Worm (Caenorhabditis elegans): ENCODE results near the gene tbx-39.

DNA sequence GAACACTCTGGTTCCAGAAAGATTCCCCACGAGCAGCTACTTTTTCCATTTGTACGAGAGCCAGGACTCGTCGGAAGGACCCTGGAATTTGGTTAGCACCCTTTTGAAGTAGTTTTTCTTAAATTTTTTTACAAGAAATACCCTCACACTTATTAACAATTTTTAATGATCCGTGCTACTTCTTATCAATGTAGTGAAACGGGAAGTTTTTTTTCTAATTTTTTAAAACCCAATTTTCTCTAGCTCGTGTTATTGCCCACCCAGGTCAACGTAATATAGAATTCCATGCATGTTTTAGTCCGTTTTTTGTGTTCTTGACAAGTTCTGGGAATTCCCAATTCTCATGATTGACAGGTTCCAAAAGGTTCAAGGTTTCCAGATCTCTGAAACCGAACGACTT, 38.2 kb downstream of the tbx-39 start:
- TF ChIP-seq mxl-3 (GFP tag; optimal IDR thresholded peaks at IDR 0.05) (no peak), egl-27 (tag; optimal IDR thresholded peaks at IDR 0.05) (no peak), ceh-82 (tag; optimal IDR thresholded peaks at IDR 0.05) (no peak), fkh-10 (GFP tag; optimal IDR thresholded peaks at IDR 0.05) (no peak), mdt-29 (GFP tag; IDR thresholded peaks at IDR 0.05) (no peak), lin-39 (tag; optimal IDR thresholded peaks at IDR 0.05) (no peak), unc-62 (GFP tag; optimal IDR thresholded peaks at IDR 0.05 in 1 of 2) (peak in 1 of 2 experiments; percentile 64), unc-62 (tag; optimal IDR thresholded peaks at IDR 0.05) (no peak), vab-7 (GFP tag; IDR thresholded peaks at IDR 0.05) (no peak)
